Worm (Caenorhabditis elegans) whole organism, L4 larva: ENCODE data around the gene sgt-1.

Experiments used
- F49E8.2 ChIP-seq: sonication (generic microtip); optimal IDR thresholded peaks from 2 replicates; lab custom pipeline; 2016; ENCODE audit warnings: missing compliant biosample characterization, mild to moderate bottlenecking, missing genetic modification characterization, borderline replicate concordance
- R02D3.7 ChIP-seq: fragments of 150-350 bp; sonication (generic microtip); optimal IDR thresholded peaks from 3 replicates; lab custom pipeline; 2014; ENCODE audit warnings: missing biosample characterization, missing genetic modification characterization
- Y75B8A.6 ChIP-seq: fragments of 200-800 bp; sonication (Bioruptor generic); IDR thresholded peaks from 2 replicates; pipeline ENCODE4 v1.3.6; 2022; ENCODE audit warnings: missing genetic modification reagents, missing genetic modification characterization, missing compliant biosample characterization
- ZK546.5 ChIP-seq, 2 experiments: sonication (generic microtip); optimal IDR thresholded peaks; 2 replicates each; lab custom pipeline; 2017; ENCODE audit warnings: missing biosample characterization in 2 of 2, missing genetic modification characterization in 2 of 2
- aha-1 ChIP-seq: fragments of 150-350 bp; peaks from one replicate; lab custom pipeline; 2014; ENCODE audit warnings: missing biosample characterization, missing genetic modification characterization
- ceh-20 ChIP-seq: fragments of 200-800 bp; sonication (Bioruptor generic); IDR thresholded peaks from 2 replicates; pipeline ENCODE4 v1.3.6; 2022; ENCODE audit warnings: missing genetic modification reagents, missing genetic modification characterization, missing compliant biosample characterization
- ceh-28 ChIP-seq: fragments of 150-350 bp; optimal IDR thresholded peaks from 2 replicates; lab custom pipeline; 2014; ENCODE audit warnings: missing biosample characterization, missing genetic modification reagents, missing genetic modification characterization
- ceh-82 ChIP-seq: sonication (generic microtip); optimal IDR thresholded peaks from 2 replicates; lab custom pipeline; 2017; ENCODE audit warnings: missing biosample characterization, missing genetic modification characterization
- ctbp-1 ChIP-seq: fragments of 200-800 bp; sonication (Bioruptor generic); IDR thresholded peaks from 2 replicates; pipeline ENCODE4 v1.3.6; 2022; ENCODE audit warnings: missing genetic modification reagents, missing genetic modification characterization, missing compliant biosample characterization
- daf-16 ChIP-seq, 3 experiments: sonication (generic microtip); optimal IDR thresholded peaks; 2 replicates each; lab custom pipeline; 2016 to 2017; ENCODE audit warnings: missing genetic modification characterization in 3 of 3, missing genetic modification reagents in 3 of 3, mild to moderate bottlenecking in 2 of 3, missing compliant biosample characterization in 2 of 3, missing biosample characterization in 1 of 3, moderate library complexity in 1 of 3
- daf-8 ChIP-seq: fragments of 200-800 bp; sonication (Bioruptor generic); IDR thresholded peaks from 2 replicates; pipeline ENCODE4 v1.3.6; 2022; ENCODE audit warnings: missing genetic modification characterization, missing compliant biosample characterization
- dmd-8 ChIP-seq: fragments of 200-800 bp; sonication (Bioruptor generic); IDR thresholded peaks from 2 replicates; pipeline ENCODE4 v1.3.6; 2022; ENCODE audit warnings: missing genetic modification characterization, missing compliant biosample characterization
- egl-27 ChIP-seq: sonication (generic microtip); optimal IDR thresholded peaks from 3 replicates; lab custom pipeline; 2017; ENCODE audit warnings: missing biosample characterization, missing genetic modification reagents, missing genetic modification characterization
- fkh-10 ChIP-seq: fragments of 150-350 bp; optimal IDR thresholded peaks from 2 replicates; lab custom pipeline; 2014; ENCODE audit warnings: missing biosample characterization, missing genetic modification reagents, missing genetic modification characterization
- gei-8 ChIP-seq: fragments of 200-800 bp; sonication (Bioruptor generic); optimal IDR thresholded peaks from 2 replicates; lab custom pipeline; 2018; ENCODE audit warnings: mild to moderate bottlenecking, missing genetic modification characterization, missing compliant biosample characterization
- hif-1 ChIP-seq, 2 experiments: sonication (generic microtip); optimal IDR thresholded peaks; 2 replicates each; lab custom pipeline; 2016 to 2017; ENCODE audit warnings: missing compliant biosample characterization in 2 of 2, missing genetic modification characterization in 2 of 2, missing genetic modification reagents in 2 of 2, missing genotype in 2 of 2, mild to moderate bottlenecking in 1 of 2
- hlh-30 ChIP-seq: sonication (generic microtip); optimal IDR thresholded peaks from 2 replicates; lab custom pipeline; 2017; ENCODE audit warnings: antibody characterized with exemption, mild to moderate bottlenecking, missing genetic modification characterization, missing compliant biosample characterization; ENCODE audit not compliant: insufficient read depth
- hmg-1.1 ChIP-seq: fragments of 200-800 bp; sonication (Bioruptor generic); IDR thresholded peaks from 2 replicates; pipeline ENCODE4 v1.3.6; 2022; ENCODE audit warnings: missing genetic modification reagents, missing genetic modification characterization, missing compliant biosample characterization
- jun-1 ChIP-seq: fragments of 150-350 bp; optimal IDR thresholded peaks from 2 replicates; lab custom pipeline; 2014; ENCODE audit warnings: missing biosample characterization, missing genetic modification reagents, missing genetic modification characterization
- lin-1 ChIP-seq: fragments of 200-800 bp; sonication (Bioruptor generic); IDR thresholded peaks from 2 replicates; pipeline ENCODE4 v1.3.6; 2022; ENCODE audit warnings: missing genetic modification reagents, missing genetic modification characterization, missing compliant biosample characterization
- lin-15B ChIP-seq: fragments of 150-350 bp; sonication (generic microtip); optimal IDR thresholded peaks from 3 replicates; lab custom pipeline; 2014; ENCODE audit warnings: missing biosample characterization, missing genetic modification characterization
- lin-29 ChIP-seq: fragments of 200-800 bp; sonication (Bioruptor generic); IDR thresholded peaks from 2 replicates; pipeline ENCODE4 v1.3.6; 2022; ENCODE audit warnings: missing genetic modification reagents, missing genetic modification characterization, missing compliant biosample characterization
- lsy-2 ChIP-seq, 2 experiments: fragments of 150-350 bp in 1 of 2; sonication (generic microtip) in 1 of 2; optimal IDR thresholded peaks; 2 replicates each; lab custom pipeline; 2014 to 2017; ENCODE audit warnings: missing biosample characterization in 2 of 2, missing genetic modification characterization in 2 of 2
- mxl-3 ChIP-seq: fragments of 200-800 bp; sonication (Bioruptor generic); optimal IDR thresholded peaks from 2 replicates; lab custom pipeline; 2018; ENCODE audit warnings: mild to moderate bottlenecking, missing genetic modification characterization, missing compliant biosample characterization
- nhr-10 ChIP-seq: fragments of 150-350 bp; optimal IDR thresholded peaks from 2 replicates; lab custom pipeline; 2014; ENCODE audit warnings: missing biosample characterization, missing genetic modification characterization
- nhr-102 ChIP-seq: sonication (generic microtip); optimal IDR thresholded peaks from 2 replicates; lab custom pipeline; 2016; ENCODE audit warnings: mild to moderate bottlenecking, missing genetic modification characterization, moderate library complexity, missing compliant biosample characterization
- nhr-11 ChIP-seq: fragments of 150-350 bp; optimal IDR thresholded peaks from 2 replicates; lab custom pipeline; 2014; ENCODE audit warnings: missing biosample characterization, missing genetic modification characterization
- nhr-111 ChIP-seq: fragments of 200-800 bp; sonication (Bioruptor generic); optimal IDR thresholded peaks from 2 replicates; lab custom pipeline; 2018; ENCODE audit warnings: mild to moderate bottlenecking, missing genetic modification characterization, missing compliant biosample characterization
- nhr-237 ChIP-seq: sonication (generic microtip); optimal IDR thresholded peaks from 2 replicates; lab custom pipeline; 2017; ENCODE audit warnings: missing biosample characterization, missing genetic modification characterization
- nhr-28 ChIP-seq: fragments of 150-350 bp; optimal IDR thresholded peaks from 2 replicates; lab custom pipeline; 2014; ENCODE audit warnings: missing biosample characterization, missing genetic modification characterization
- nhr-41 ChIP-seq: fragments of 200-800 bp; sonication (Bioruptor generic); IDR thresholded peaks from 2 replicates; pipeline ENCODE4 v1.3.6; 2022; ENCODE audit warnings: missing genetic modification reagents, missing genetic modification characterization, missing compliant biosample characterization
- nhr-42 ChIP-seq: fragments of 200-800 bp; sonication (Bioruptor generic); IDR thresholded peaks from 2 replicates; pipeline ENCODE4 v1.3.6; 2022; ENCODE audit warnings: missing genetic modification characterization, missing compliant biosample characterization
- nhr-48 ChIP-seq: sonication (generic microtip); optimal IDR thresholded peaks from 2 replicates; lab custom pipeline; 2016; ENCODE audit warnings: mild to moderate bottlenecking, missing genetic modification characterization, missing compliant biosample characterization
- nhr-6 ChIP-seq: fragments of 150-350 bp; optimal IDR thresholded peaks from 2 replicates; lab custom pipeline; 2014; ENCODE audit warnings: missing biosample characterization, missing genetic modification characterization
- nhr-76 ChIP-seq: fragments of 150-350 bp; optimal IDR thresholded peaks from 2 replicates; lab custom pipeline; 2014; ENCODE audit warnings: missing biosample characterization, missing genetic modification characterization
- pha-4 ChIP-seq, 2 experiments: fragments of 150-350 bp in 1 of 2; fragments of 200-800 bp in 1 of 2; sonication (Bioruptor generic) in 1 of 2; IDR thresholded peaks in 1 of 2; optimal IDR thresholded peaks in 1 of 2; 2 replicates each; pipeline versions ENCODE4 v1.3.6 to Lab custom; 2014 to 2022; ENCODE audit warnings: missing genetic modification characterization in 2 of 2, missing genetic modification reagents in 2 of 2, missing biosample characterization in 1 of 2, missing compliant biosample characterization in 1 of 2
- php-3 ChIP-seq: fragments of 200-800 bp; sonication (Bioruptor generic); IDR thresholded peaks from 2 replicates; pipeline ENCODE4 v1.3.6; 2022; ENCODE audit warnings: missing genetic modification reagents, missing genetic modification characterization, missing compliant biosample characterization
- saeg-2 ChIP-seq: fragments of 200-800 bp; sonication (Bioruptor generic); IDR thresholded peaks from 2 replicates; pipeline ENCODE4 v1.3.6; 2022; ENCODE audit warnings: missing genetic modification reagents, missing genetic modification characterization, missing compliant biosample characterization
- sdz-12 ChIP-seq: fragments of 200-800 bp; sonication (Bioruptor generic); optimal IDR thresholded peaks from 2 replicates; lab custom pipeline; 2018; ENCODE audit warnings: mild to moderate bottlenecking, missing genetic modification characterization, missing compliant biosample characterization
- set-16 ChIP-seq: fragments of 200-800 bp; sonication (Bioruptor generic); IDR thresholded peaks from 2 replicates; pipeline ENCODE4 v1.3.6; 2022; ENCODE audit warnings: missing genetic modification reagents, missing genetic modification characterization, missing compliant biosample characterization
- skn-1 ChIP-seq: fragments of 150-350 bp; optimal IDR thresholded peaks from 2 replicates; lab custom pipeline; 2014; ENCODE audit warnings: missing biosample characterization, missing genetic modification characterization
- spr-1 ChIP-seq: sonication (generic microtip); optimal IDR thresholded peaks from 2 replicates; lab custom pipeline; 2016; ENCODE audit warnings: mild to moderate bottlenecking, missing genetic modification characterization, missing compliant biosample characterization
- spr-3 ChIP-seq: fragments of 200-800 bp; sonication (Bioruptor generic); optimal IDR thresholded peaks from 2 replicates; lab custom pipeline; 2018; ENCODE audit warnings: mild to moderate bottlenecking, missing genetic modification characterization, missing compliant biosample characterization
- tra-1 ChIP-seq: fragments of 200-800 bp; sonication (Bioruptor generic); IDR thresholded peaks from 2 replicates; pipeline ENCODE4 v1.3.6; 2022; ENCODE audit warnings: missing genetic modification reagents, missing genetic modification characterization, missing compliant biosample characterization
- unc-62 ChIP-seq, 3 experiments: fragments of 150-350 bp in 1 of 3; sonication (generic microtip); optimal IDR thresholded peaks in 2 of 3; peaks in 1 of 3; 1 replicate in 1 of 3; 2 replicates in 2 of 3; lab custom pipeline; 2014 to 2017; ENCODE audit warnings: missing biosample characterization in 3 of 3, missing genetic modification characterization in 3 of 3, missing genetic modification reagents in 3 of 3, missing genotype in 1 of 3
- vab-7 ChIP-seq: fragments of 200-800 bp; sonication (Bioruptor generic); IDR thresholded peaks from 2 replicates; pipeline ENCODE4 v1.3.6; 2022; ENCODE audit warnings: missing genetic modification reagents, missing genetic modification characterization, missing compliant biosample characterization
- zfp-2 ChIP-seq: sonication (generic microtip); optimal IDR thresholded peaks from 2 replicates; lab custom pipeline; 2016; ENCODE audit warnings: mild to moderate bottlenecking, missing genetic modification characterization, missing compliant biosample characterization
- zip-11 ChIP-seq: fragments of 200-800 bp; sonication (Bioruptor generic); IDR thresholded peaks from 2 replicates; pipeline ENCODE4 v1.3.6; 2022; ENCODE audit warnings: missing genetic modification characterization, missing compliant biosample characterization
- ztf-11 ChIP-seq: fragments of 150-350 bp; optimal IDR thresholded peaks from 2 replicates; lab custom pipeline; 2014; ENCODE audit warnings: missing biosample characterization, missing genetic modification characterization
- ztf-7 ChIP-seq: fragments of 150-350 bp; optimal IDR thresholded peaks from 2 replicates; lab custom pipeline; 2014; ENCODE audit warnings: missing biosample characterization, missing genetic modification characterization

sgt-1 gene

DNA sequence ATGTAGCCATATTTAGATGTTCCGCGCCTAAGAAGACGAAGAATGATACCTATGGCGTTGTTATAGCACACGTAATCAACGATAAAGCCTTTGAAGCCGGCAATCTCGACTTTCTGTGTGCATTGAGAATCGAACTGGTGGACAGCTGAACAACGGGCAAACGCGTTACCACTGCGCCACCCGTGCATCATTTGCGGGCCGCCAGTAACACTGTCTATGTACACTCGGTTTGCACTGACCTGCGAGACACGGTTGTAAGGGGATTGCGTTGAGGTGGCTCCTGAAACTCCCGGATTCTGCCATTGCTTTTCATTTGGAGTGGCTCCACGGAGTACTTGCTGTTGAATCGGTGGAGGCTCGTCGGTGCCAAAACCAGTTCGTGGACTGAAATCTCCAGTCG lies 38.8 kb upstream of the sgt-1 start (continued):
- TF ChIP-seq ZK546.5 (tag; optimal IDR thresholded peaks at IDR 0.05; lab: Kevin White, UChicago) (no peak), nhr-111 (peak; percentile 38), lin-1 (peak; percentile 22; the same call in 1 of the 2 replicates), ceh-20 (GFP tag; lab: Robert Waterston, UW) (no peak), lin-15B (tag; lab: Kevin White, UChicago) (no peak), R02D3.7 (tag; lab: Kevin White, UChicago) (no peak), sdz-12 (GFP tag; lab: Kevin White, UChicago) (no peak), nhr-11 (tag; lab: Kevin White, UChicago) (peak; percentile 6), fkh-10 (no peak), hif-1 (tag; optimal IDR thresholded peaks at IDR 0.05; lab: Kevin White, UChicago) (peak in 1 of 2 experiments; percentile 32), nhr-41 (GFP tag; lab: Robert Waterston, UW) (0 out of 2 replicates have a peak, but pooled peaks have one; percentile 30), zip-11 (GFP tag; lab: Robert Waterston, UW) (no peak), ctbp-1 (GFP tag; lab: Robert Waterston, UW) (peak; percentile 79), spr-3 (GFP tag; lab: Kevin White, UChicago) (peak; percentile 36), nhr-42 (peak; percentile 75), pha-4 (GFP tag; IDR thresholded peaks at IDR 0.05; lab: Robert Waterston, UW) (peak; percentile 81), pha-4 (tag; optimal IDR thresholded peaks at IDR 0.05; lab: Kevin White, UChicago) (no peak), hmg-1.1 (GFP tag; lab: Robert Waterston, UW) (peak; percentile 65), daf-16 (GFP tag; optimal IDR thresholded peaks at IDR 0.05; lab: Kevin White, UChicago) (peak; percentile 4 to 31), daf-16 (tag; optimal IDR thresholded peaks at IDR 0.05; lab: Kevin White, UChicago) (peak; percentile 37), dmd-8 (peak; percentile 84), gei-8 (peak; percentile 56), nhr-102 (tag; lab: Kevin White, UChicago) (peak; percentile 0), daf-8 (GFP tag; lab: Robert Waterston, UW) (0 out of 2 replicates have a peak, but pooled peaks have one; percentile 74), ztf-11 (tag; lab: Kevin White, UChicago) (no peak), php-3 (GFP tag; lab: Robert Waterston, UW) (peak; percentile 43), tra-1 (peak; percentile 68; the same call in 1 of the 2 replicates), lin-29 (GFP tag; lab: Robert Waterston, UW) (no peak), nhr-76 (tag; lab: Kevin White, UChicago) (no peak), saeg-2 (GFP tag; lab: Robert Waterston, UW) (0 out of 2 replicates have a peak, but pooled peaks have one; percentile 77), ceh-82 (no peak), nhr-10 (tag; lab: Kevin White, UChicago) (no peak), F49E8.2 (tag; lab: Kevin White, UChicago) (peak; percentile 54), set-16 (peak; percentile 65), nhr-6 (tag; lab: Kevin White, UChicago) (peak; percentile 25), egl-27 (tag; lab: Kevin White, UChicago) (no peak), zfp-2 (tag; lab: Kevin White, UChicago) (no peak), vab-7 (GFP tag; lab: Robert Waterston, UW) (peak; percentile 69), jun-1 (tag; lab: Kevin White, UChicago) (peak; percentile 6), nhr-237 (tag; lab: Kevin White, UChicago) (no peak), mxl-3 (GFP tag; lab: Kevin White, UChicago) (peak; percentile 7), hlh-30 (tag; lab: Kevin White, UChicago) (peak; percentile 37), nhr-28 (tag; lab: Kevin White, UChicago) (no peak), aha-1 (tag; lab: Kevin White, UChicago) (peak; percentile 51), ztf-7 (tag; lab: Kevin White, UChicago) (no peak), ceh-28 (tag; lab: Kevin White, UChicago) (no peak), lsy-2 (tag; optimal IDR thresholded peaks at IDR 0.05; lab: Kevin White, UChicago) (peak in 1 of 2 experiments; percentile 16), skn-1 (tag; lab: Kevin White, UChicago) (no peak), unc-62 (GFP tag; optimal IDR thresholded peaks at IDR 0.05 in 1 of 2; lab: Kevin White, UChicago) (no peak), unc-62 (tag; optimal IDR thresholded peaks at IDR 0.05; lab: Kevin White, UChicago) (no peak), nhr-48 (no peak), spr-1 (tag; lab: Kevin White, UChicago) (peak; percentile 59), Y75B8A.6 (GFP tag; lab: Robert Waterston, UW) (peak; percentile 74; the same call in 1 of the 2 replicates)
